Fruit fly (Drosophila melanogaster) whole organism, embryonic: ENCODE data around the gene Son.

Experiments
- BEAF-32 ChIP-seq: fragments of 200-800 bp; sonication (Bioruptor generic); optimal IDR thresholded peaks from 3 replicates; lab custom pipeline; 2017; ENCODE audit warnings: missing biosample characterization, missing genetic modification characterization, mild to moderate bottlenecking, moderate library complexity, missing genetic modification reagents
- Blimp-1 ChIP-seq: fragments of 200-800 bp; sonication (Bioruptor generic); optimal IDR thresholded peaks from 3 replicates; lab custom pipeline; 2018; ENCODE audit warnings: missing biosample characterization, missing genetic modification characterization, mild to moderate bottlenecking, moderate library complexity, missing genetic modification reagents
- CG11560 ChIP-seq: fragments of 200-800 bp; sonication (Bioruptor generic); IDR thresholded peaks from 3 replicates; pipeline ENCODE4 v1.3.6; 2022; ENCODE audit warnings: missing biosample characterization, missing genetic modification characterization
- CG12219 ChIP-seq: fragments of 200-800 bp; sonication (Bioruptor generic); optimal IDR thresholded peaks from 3 replicates; lab custom pipeline; 2018; ENCODE audit warnings: missing biosample characterization, mild to moderate bottlenecking, missing genetic modification characterization
- CG12299 ChIP-seq: fragments of 200-800 bp; sonication (Bioruptor generic); optimal IDR thresholded peaks from 2 replicates; lab custom pipeline; 2018; ENCODE audit warnings: missing biosample characterization, mild to moderate bottlenecking, missing genetic modification characterization
- CG12942 ChIP-seq: fragments of 200-800 bp; sonication (Bioruptor generic); optimal IDR thresholded peaks from 3 replicates; lab custom pipeline; 2016; ENCODE audit warnings: missing biosample characterization, missing genetic modification characterization
- CG13894 ChIP-seq: fragments of 200-800 bp; sonication (Bioruptor generic); optimal IDR thresholded peaks from 3 replicates; lab custom pipeline; 2018; ENCODE audit warnings: missing biosample characterization, mild to moderate bottlenecking, missing genetic modification characterization, moderate library complexity
- CG14860 ChIP-seq: fragments of 200-800 bp; sonication (Bioruptor generic); IDR thresholded peaks from 3 replicates; pipeline ENCODE4 v1.3.6; 2022; ENCODE audit warnings: missing biosample characterization, missing genetic modification characterization; ENCODE audit not compliant: partially characterized antibody
- CG1832 ChIP-seq: fragments of 200-800 bp; sonication (Bioruptor generic); optimal IDR thresholded peaks from 2 replicates; lab custom pipeline; 2017; ENCODE audit warnings: missing biosample characterization, mild to moderate bottlenecking, missing genetic modification characterization, inconsistent platforms
- CG2116 ChIP-seq: fragments of 200-800 bp; sonication (Bioruptor generic); optimal IDR thresholded peaks from 3 replicates; lab custom pipeline; 2018; ENCODE audit warnings: missing biosample characterization, mild to moderate bottlenecking, missing genetic modification characterization
- CG2875 ChIP-seq: fragments of 200-800 bp; sonication (Bioruptor generic); optimal IDR thresholded peaks from 2 replicates; lab custom pipeline; 2017; ENCODE audit warnings: missing biosample characterization, mild to moderate bottlenecking, missing genetic modification characterization, missing genetic modification reagents
- CG30020 ChIP-seq: fragments of 200-800 bp; optimal IDR thresholded peaks from 2 replicates; lab custom pipeline; 2019; ENCODE audit warnings: missing biosample characterization, mild to moderate bottlenecking, missing genetic modification characterization, moderate library complexity
- CG30431 ChIP-seq: fragments of 200-800 bp; sonication (Bioruptor generic); optimal IDR thresholded peaks from 2 replicates; lab custom pipeline; 2017; ENCODE audit warnings: missing biosample characterization, missing genetic modification characterization
- CG32767 ChIP-seq: fragments of 200-800 bp; sonication (Bioruptor generic); IDR thresholded peaks from 2 replicates; pipeline ENCODE4 v1.3.6; 2022; ENCODE audit warnings: missing biosample characterization, missing genetic modification characterization
- CG3281 ChIP-seq: fragments of 200-800 bp; sonication (Bioruptor generic); optimal IDR thresholded peaks from 3 replicates; lab custom pipeline; 2017; ENCODE audit warnings: missing biosample characterization, mild to moderate bottlenecking, missing genetic modification characterization
- CG4360 ChIP-seq: fragments of 200-800 bp; sonication (Bioruptor generic); IDR thresholded peaks from 2 replicates; pipeline ENCODE4 v1.3.6; 2022; ENCODE audit warnings: missing biosample characterization, missing genetic modification characterization
- CG7357 ChIP-seq: fragments of 200-800 bp; sonication (Bioruptor generic); IDR thresholded peaks from 3 replicates; pipeline ENCODE4 v1.3.6; 2022; ENCODE audit warnings: missing biosample characterization, missing genetic modification characterization
- CG7786 ChIP-seq: fragments of 200-800 bp; sonication (Bioruptor generic); optimal IDR thresholded peaks from 2 replicates; lab custom pipeline; 2016; ENCODE audit warnings: missing biosample characterization, missing genetic modification characterization
- CG7963 ChIP-seq: fragments of 200-800 bp; sonication (Bioruptor generic); IDR thresholded peaks from 3 replicates; pipeline ENCODE4 v1.3.6; 2022; ENCODE audit warnings: missing biosample characterization, missing genetic modification characterization; ENCODE audit not compliant: partially characterized antibody
- CG8089 ChIP-seq: fragments of 200-800 bp; sonication (Bioruptor generic); optimal IDR thresholded peaks from 3 replicates; lab custom pipeline; 2016; ENCODE audit warnings: missing biosample characterization, missing genetic modification characterization
- CG9215 ChIP-seq: fragments of 200-800 bp; sonication (Bioruptor generic); IDR thresholded peaks from 2 replicates; pipeline ENCODE4 v1.3.6; 2022; ENCODE audit warnings: missing biosample characterization, missing genetic modification characterization
- CG9609 ChIP-seq: fragments of 200-800 bp; sonication (Bioruptor generic); optimal IDR thresholded peaks from 3 replicates; lab custom pipeline; 2016; ENCODE audit warnings: missing biosample characterization, missing genetic modification characterization
- Dad ChIP-seq: fragments of 200-800 bp; sonication (Bioruptor generic); optimal IDR thresholded peaks from 3 replicates; lab custom pipeline; 2016; ENCODE audit warnings: missing biosample characterization, missing genetic modification characterization
- Dp ChIP-seq: fragments of 200-800 bp; sonication (Bioruptor generic); optimal IDR thresholded peaks from 2 replicates; lab custom pipeline; 2018; ENCODE audit warnings: missing biosample characterization, mild to moderate bottlenecking, missing genetic modification characterization, moderate library complexity
- ERR ChIP-seq: fragments of 200-800 bp; sonication (Bioruptor generic); optimal IDR thresholded peaks from 2 replicates; lab custom pipeline; 2016; ENCODE audit warnings: missing biosample characterization, missing genetic modification characterization
- Fer2 ChIP-seq: fragments of 200-800 bp; sonication (Bioruptor generic); optimal IDR thresholded peaks from 2 replicates; lab custom pipeline; 2018; ENCODE audit warnings: missing biosample characterization, mild to moderate bottlenecking, missing genetic modification characterization, moderate library complexity
- Hr39 ChIP-seq: fragments of >200 bp; optimal IDR thresholded peaks from 2 replicates; lab custom pipeline; 2017
- Kr ChIP-seq: fragments of 200-800 bp; sonication (Bioruptor generic); optimal IDR thresholded peaks from 2 replicates; lab custom pipeline; 2017; ENCODE audit warnings: missing biosample characterization, mild to moderate bottlenecking, missing genetic modification characterization
- Med ChIP-seq: fragments of 200-800 bp; sonication (Bioruptor generic); peaks from one replicate; lab custom pipeline; 2016; ENCODE audit warnings: missing biosample characterization, missing genetic modification characterization, mild to moderate bottlenecking, inconsistent platforms, moderate library complexity
- NFAT ChIP-seq: fragments of 200-800 bp; sonication (Bioruptor generic); IDR thresholded peaks from 2 replicates; pipeline ENCODE4 v1.3.6; 2022; ENCODE audit warnings: missing biosample characterization, missing genetic modification characterization
- Rx ChIP-seq: fragments of 200-800 bp; sonication (Bioruptor generic); IDR thresholded peaks from 2 replicates; pipeline ENCODE4 v1.3.6; 2022; ENCODE audit warnings: missing biosample characterization, missing genetic modification characterization
- Side ChIP-seq: fragments of 200-800 bp; sonication (Bioruptor generic); optimal IDR thresholded peaks from 2 replicates; lab custom pipeline; 2016; ENCODE audit warnings: missing biosample characterization, missing genetic modification characterization
- ash1 ChIP-seq: fragments of 200-800 bp; sonication (Bioruptor generic); optimal IDR thresholded peaks from 2 replicates; lab custom pipeline; 2018; ENCODE audit warnings: missing biosample characterization, mild to moderate bottlenecking, missing genetic modification characterization
- bsh ChIP-seq, 2 experiments: fragments of 200-800 bp; sonication (Bioruptor generic); optimal IDR thresholded peaks; 2 replicates each; lab custom pipeline; 2017 to 2018; ENCODE audit warnings: mild to moderate bottlenecking in 2 of 2, missing biosample characterization in 2 of 2, missing genetic modification characterization in 2 of 2, moderate library complexity in 1 of 2
- caup ChIP-seq: fragments of 200-800 bp; sonication (Bioruptor generic); optimal IDR thresholded peaks from 3 replicates; lab custom pipeline; 2017; ENCODE audit warnings: missing biosample characterization, mild to moderate bottlenecking, missing genetic modification characterization, moderate library complexity; ENCODE audit not compliant: severe bottlenecking
- croc ChIP-seq: fragments of 200-800 bp; sonication (Bioruptor generic); conservative IDR thresholded peaks from 3 replicates; pipeline ENCODE4 v1.3.6; 2022; ENCODE audit warnings: missing biosample characterization, missing genetic modification characterization
- da ChIP-seq: fragments of 200-800 bp; sonication (Bioruptor generic); optimal IDR thresholded peaks from 2 replicates; lab custom pipeline; 2016; ENCODE audit warnings: missing biosample characterization, missing genetic modification characterization
- eyg ChIP-seq: fragments of 200-800 bp; sonication (Bioruptor generic); optimal IDR thresholded peaks from 3 replicates; lab custom pipeline; 2016; ENCODE audit warnings: missing biosample characterization, missing genetic modification characterization
- grn ChIP-seq: fragments of 200-800 bp; sonication (Bioruptor generic); optimal IDR thresholded peaks from 3 replicates; lab custom pipeline; 2017; ENCODE audit warnings: missing biosample characterization, missing genetic modification characterization
- gsb-n ChIP-seq: fragments of 200-800 bp; sonication (Bioruptor generic); optimal IDR thresholded peaks from 3 replicates; lab custom pipeline; 2018; ENCODE audit warnings: missing biosample characterization, mild to moderate bottlenecking, missing genetic modification characterization
- ham ChIP-seq: fragments of 200-800 bp; sonication (Bioruptor generic); IDR thresholded peaks from 2 replicates; pipeline ENCODE4 v1.3.6; 2022; ENCODE audit warnings: missing biosample characterization, missing genetic modification characterization
- lbe ChIP-seq: fragments of 200-800 bp; sonication (Bioruptor generic); optimal IDR thresholded peaks from 2 replicates; lab custom pipeline; 2016; ENCODE audit warnings: missing biosample characterization, mild to moderate bottlenecking, missing genetic modification characterization
- maf-S ChIP-seq: fragments of 200-800 bp; sonication (Bioruptor generic); optimal IDR thresholded peaks from 2 replicates; lab custom pipeline; 2016; ENCODE audit warnings: missing biosample characterization, missing genetic modification characterization
- mam ChIP-seq: fragments of 200-800 bp; sonication (Bioruptor generic); optimal IDR thresholded peaks from 3 replicates; lab custom pipeline; 2016; ENCODE audit warnings: missing biosample characterization, missing genetic modification characterization
- odd ChIP-seq: fragments of 200-800 bp; sonication (Bioruptor generic); optimal IDR thresholded peaks from 2 replicates; lab custom pipeline; 2017; ENCODE audit warnings: missing biosample characterization, mild to moderate bottlenecking, missing genetic modification characterization
- pita ChIP-seq: fragments of 200-800 bp; sonication (Bioruptor generic); optimal IDR thresholded peaks from 2 replicates; lab custom pipeline; 2017; ENCODE audit warnings: missing biosample characterization, mild to moderate bottlenecking, missing genetic modification characterization
- sim ChIP-seq: fragments of 200-800 bp; sonication (Bioruptor generic); IDR thresholded peaks from 2 replicates; pipeline ENCODE4 v1.3.6; 2022; ENCODE audit warnings: missing biosample characterization, missing genetic modification characterization
- sisA ChIP-seq: fragments of 200-800 bp; sonication (Bioruptor generic); IDR thresholded peaks from 2 replicates; pipeline ENCODE4 v1.3.6; 2022; ENCODE audit warnings: missing biosample characterization, missing genetic modification characterization
- trem ChIP-seq: fragments of 200-800 bp; optimal IDR thresholded peaks from 3 replicates; lab custom pipeline; 2019; ENCODE audit warnings: missing biosample characterization, mild to moderate bottlenecking, missing genetic modification characterization, moderate library complexity
- ttk ChIP-seq: fragments of 200-800 bp; sonication (Bioruptor generic); IDR thresholded peaks from 2 replicates; pipeline ENCODE4 v2.1.2; 2022; ENCODE audit warnings: missing biosample characterization, missing genetic modification characterization
- unc-4 ChIP-seq: fragments of 200-800 bp; sonication (Bioruptor generic); IDR thresholded peaks from 2 replicates; pipeline ENCODE4 v1.3.6; 2022; ENCODE audit warnings: missing biosample characterization, missing genetic modification characterization; ENCODE audit not compliant: partially characterized antibody

The Son gene

dm6 chr3R:9551013-9551658 lies 26.7 kb upstream of the Son start:
- TF ChIP-seq Rx (GFP tag; lab: Robert Waterston, UW), result no peak
- peak; percentile 32 for TF ChIP-seq CG8089 (GFP tag; lab: Kevin White, UChicago)
- peak; percentile 62 for TF ChIP-seq CG12219 (GFP tag; lab: Kevin White, UChicago)
- TF ChIP-seq trem, result no peak
- no peak for TF ChIP-seq CG12299 (tag; lab: Kevin White, UChicago)
- peak; percentile 66 for TF ChIP-seq CG13894 (tag; lab: Kevin White, UChicago)
- TF ChIP-seq CG3281 (GFP tag; lab: Kevin White, UChicago), result peak; percentile 63
- TF ChIP-seq lbe, result peak; percentile 58
- no peak for TF ChIP-seq CG4360 (GFP tag; lab: Robert Waterston, UW)
- TF ChIP-seq NFAT (GFP tag; lab: Robert Waterston, UW), result no peak
- no peak for TF ChIP-seq sim (GFP tag; lab: Robert Waterston, UW)
- TF ChIP-seq CG2875 (GFP tag; lab: Kevin White, UChicago), result peak; percentile 55
- no peak for TF ChIP-seq CG7357 (GFP tag; lab: Robert Waterston, UW)
- peak in 1 of 2 experiments; percentile 9 for TF ChIP-seq bsh (GFP tag; optimal IDR thresholded peaks at IDR 0.05; lab: Kevin White, UChicago)
- TF ChIP-seq ham (GFP tag; lab: Robert Waterston, UW), result no peak
- no peak for TF ChIP-seq sisA (GFP tag; lab: Robert Waterston, UW)
- TF ChIP-seq pita (GFP tag; lab: Kevin White, UChicago), result no peak
- TF ChIP-seq da (GFP tag; lab: Kevin White, UChicago), result no peak
- peak; percentile 37 for TF ChIP-seq maf-S
- TF ChIP-seq croc (GFP tag; lab: Robert Waterston, UW), result no peak
- no peak for TF ChIP-seq Hr39 (lab: Kevin White, UChicago)
- no peak for TF ChIP-seq Fer2
- no peak for TF ChIP-seq Dp
- peak; percentile 87 for TF ChIP-seq caup (GFP tag; lab: Kevin White, UChicago)
- TF ChIP-seq Side (GFP tag; lab: Kevin White, UChicago), result peak; percentile 66
- TF ChIP-seq Dad (GFP tag; lab: Kevin White, UChicago), result peak; percentile 11
- peak; percentile 90 for TF ChIP-seq CG1832 (GFP tag; lab: Kevin White, UChicago)
- TF ChIP-seq Med, result peak; percentile 91
- TF ChIP-seq CG30431 (GFP tag; lab: Kevin White, UChicago), result no peak
- TF ChIP-seq CG11560 (tag; lab: Robert Waterston, UW), result no peak
- TF ChIP-seq Kr (GFP tag; lab: Kevin White, UChicago), result no peak
- TF ChIP-seq CG7786 (GFP tag; lab: Kevin White, UChicago), result no peak
- TF ChIP-seq eyg (GFP tag; lab: Kevin White, UChicago), result no peak
- no peak for TF ChIP-seq CG9215 (GFP tag; lab: Robert Waterston, UW)
- no peak for TF ChIP-seq Blimp-1 (GFP tag; lab: Kevin White, UChicago)
- no peak for TF ChIP-seq CG2116 (GFP tag; lab: Kevin White, UChicago)
- no peak for TF ChIP-seq CG9609
- TF ChIP-seq unc-4 (GFP tag; lab: Robert Waterston, UW), result no peak
- peak; percentile 72 for TF ChIP-seq ash1
- peak; percentile 69 for TF ChIP-seq ERR (GFP tag; lab: Kevin White, UChicago)
- no peak for TF ChIP-seq CG12942 (GFP tag; lab: Kevin White, UChicago)
- no peak for TF ChIP-seq grn (GFP tag; lab: Kevin White, UChicago)
- no peak for TF ChIP-seq BEAF-32 (GFP tag; lab: Kevin White, UChicago)
- no peak for TF ChIP-seq gsb-n
- peak; percentile 21 for TF ChIP-seq mam (GFP tag; lab: Kevin White, UChicago)
- no peak for TF ChIP-seq CG32767
- no peak for TF ChIP-seq CG7963 (GFP tag; lab: Robert Waterston, UW)
- TF ChIP-seq ttk (GFP tag; lab: Robert Waterston, UW), result no peak
- no peak for TF ChIP-seq CG14860 (GFP tag; lab: Robert Waterston, UW)
- no peak for TF ChIP-seq CG30020 (tag; lab: Kevin White, UChicago)
- TF ChIP-seq odd, result peak; percentile 68
